Fruit fly (Drosophila melanogaster) whole organism, adult: ENCODE results near the gene qless.

Source experiments
- CG12768 ChIP-seq: fragments of 200-800 bp; sonication (Bioruptor generic); optimal IDR thresholded peaks from 2 replicates; lab custom pipeline; 2017; ENCODE audit warnings: missing biosample characterization, missing genetic modification characterization, mild to moderate bottlenecking, moderate library complexity, missing genetic modification reagents
- CG1620 ChIP-seq: fragments of 200-800 bp; sonication (Bioruptor generic); optimal IDR thresholded peaks from 2 replicates; lab custom pipeline; 2016; ENCODE audit warnings: missing biosample characterization, missing genetic modification characterization
- CG7045 ChIP-seq: fragments of 200-800 bp; sonication (Bioruptor generic); optimal IDR thresholded peaks from 2 replicates; lab custom pipeline; 2017; ENCODE audit warnings: missing biosample characterization, mild to moderate bottlenecking, missing genetic modification characterization
- Clk ChIP-seq: fragments of 200-800 bp; sonication (Bioruptor generic); optimal IDR thresholded peaks from 2 replicates; lab custom pipeline; 2017; ENCODE audit warnings: missing biosample characterization, missing genetic modification characterization
- Hr96 ChIP-seq: fragments of 200-800 bp; sonication (Bioruptor generic); optimal IDR thresholded peaks from 2 replicates; lab custom pipeline; 2016; ENCODE audit warnings: missing biosample characterization, missing genetic modification characterization
- cic ChIP-seq: fragments of 200-800 bp; sonication (Bioruptor generic); optimal IDR thresholded peaks from 2 replicates; lab custom pipeline; 2017; ENCODE audit warnings: missing biosample characterization, mild to moderate bottlenecking, missing genetic modification characterization, moderate library complexity
- kay ChIP-seq: fragments of 200-800 bp; sonication (Bioruptor generic); peaks from one replicate; lab custom pipeline; 2016; ENCODE audit warnings: missing biosample characterization, missing genetic modification characterization, borderline replicate concordance
- pad ChIP-seq: fragments of 200-800 bp; sonication (Bioruptor generic); optimal IDR thresholded peaks from 3 replicates; lab custom pipeline; 2017; ENCODE audit warnings: missing biosample characterization, missing genetic modification characterization, mild to moderate bottlenecking, moderate library complexity, missing genetic modification reagents
- tj ChIP-seq: fragments of 200-800 bp; sonication (Bioruptor generic); optimal IDR thresholded peaks from 3 replicates; lab custom pipeline; 2017; ENCODE audit warnings: missing biosample characterization, mild to moderate bottlenecking, missing genetic modification characterization, moderate library complexity

DNA sequence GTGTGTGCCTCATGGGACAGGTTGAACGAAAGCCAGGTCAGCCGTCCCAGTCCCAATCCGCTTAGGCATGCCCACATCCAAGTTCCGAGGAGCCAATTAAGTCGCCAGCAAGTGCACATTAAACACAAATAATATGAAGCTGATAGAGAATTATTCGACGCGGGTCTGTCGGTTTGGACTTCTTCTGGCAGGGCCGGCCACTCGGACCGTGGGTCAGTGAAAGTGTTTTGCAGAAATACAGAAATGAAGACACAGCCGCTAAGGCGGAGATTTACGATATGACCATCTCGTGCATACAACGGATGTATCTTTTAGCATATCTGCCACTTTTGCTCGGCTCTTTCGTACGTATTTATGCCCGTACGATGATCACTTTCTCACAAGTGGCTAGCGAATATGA, 4.2 kb downstream of the qless start:
- no peak for TF ChIP-seq CG12768 (GFP tag; lab: Kevin White, UChicago)
- TF ChIP-seq cic (GFP tag; lab: Kevin White, UChicago): no peak
- TF ChIP-seq Hr96: no peak
- no peak for TF ChIP-seq tj (GFP tag; lab: Kevin White, UChicago)
- no peak for TF ChIP-seq CG1620 (GFP tag; lab: Kevin White, UChicago)
- TF ChIP-seq kay (GFP tag; lab: Kevin White, UChicago): no peak
- TF ChIP-seq Clk: no peak
- no peak for TF ChIP-seq CG7045
- TF ChIP-seq pad (GFP tag; lab: Kevin White, UChicago): no peak
